Fruit fly (Drosophila melanogaster) whole organism, embryonic: ENCODE data around the gene CG42495.

Source experiments
- Aef1 ChIP-seq: fragments of 200-800 bp; sonication (Bioruptor generic); IDR thresholded peaks from 3 replicates; pipeline ENCODE4 v1.3.6; 2022; ENCODE audit warnings: missing biosample characterization, missing genetic modification characterization
- Antp ChIP-seq: fragments of 200-800 bp; sonication (Bioruptor generic); optimal IDR thresholded peaks from 3 replicates; lab custom pipeline; 2016; ENCODE audit warnings: missing biosample characterization, missing genetic modification characterization
- CG12104 ChIP-seq: fragments of 200-800 bp; sonication (Bioruptor generic); optimal IDR thresholded peaks from 3 replicates; lab custom pipeline; 2016; ENCODE audit warnings: missing biosample characterization, missing genetic modification characterization
- CG1233 ChIP-seq: fragments of 200-800 bp; sonication (Bioruptor generic); optimal IDR thresholded peaks from 4 replicates; lab custom pipeline; 2018; ENCODE audit warnings: missing biosample characterization, mild to moderate bottlenecking, missing genetic modification characterization
- CG15696 ChIP-seq: fragments of 200-800 bp; sonication (Bioruptor generic); optimal IDR thresholded peaks from 2 replicates; lab custom pipeline; 2019; ENCODE audit warnings: missing biosample characterization, mild to moderate bottlenecking, missing genetic modification characterization, moderate library complexity
- CG16813 ChIP-seq: fragments of 200-800 bp; sonication (Bioruptor generic); IDR thresholded peaks from 3 replicates; pipeline ENCODE4 v1.3.6; 2022; ENCODE audit warnings: missing biosample characterization, missing genetic modification characterization; ENCODE audit not compliant: partially characterized antibody
- CG17359 ChIP-seq: fragments of 200-800 bp; sonication (Bioruptor generic); optimal IDR thresholded peaks from 3 replicates; lab custom pipeline; 2018; ENCODE audit warnings: missing biosample characterization, mild to moderate bottlenecking, missing genetic modification characterization, moderate library complexity
- CG17912 ChIP-seq: fragments of 200-800 bp; sonication (Bioruptor generic); optimal IDR thresholded peaks from 2 replicates; lab custom pipeline; 2018; ENCODE audit warnings: missing biosample characterization, mild to moderate bottlenecking, missing genetic modification characterization
- CG3065 ChIP-seq: fragments of 200-800 bp; sonication (Bioruptor generic); optimal IDR thresholded peaks from 2 replicates; lab custom pipeline; 2016; ENCODE audit warnings: missing biosample characterization, missing genetic modification characterization
- CG31365 ChIP-seq: fragments of 200-800 bp; sonication (Bioruptor generic); optimal IDR thresholded peaks from 2 replicates; lab custom pipeline; 2018; ENCODE audit warnings: missing biosample characterization, mild to moderate bottlenecking, missing genetic modification characterization
- CG3407 ChIP-seq: fragments of 200-800 bp; sonication (Bioruptor generic); optimal IDR thresholded peaks from 2 replicates; lab custom pipeline; 2018; ENCODE audit warnings: missing biosample characterization, mild to moderate bottlenecking, missing genetic modification characterization
- CG3995 ChIP-seq: fragments of 200-800 bp; sonication (Bioruptor generic); optimal IDR thresholded peaks from 3 replicates; lab custom pipeline; 2016; ENCODE audit warnings: missing biosample characterization, missing genetic modification characterization
- CG4328 ChIP-seq: fragments of 200-800 bp; sonication (Bioruptor generic); optimal IDR thresholded peaks from 3 replicates; lab custom pipeline; 2017; ENCODE audit warnings: missing biosample characterization, missing genetic modification reagents, missing genetic modification characterization
- CG4707 ChIP-seq: fragments of 200-800 bp; sonication (Bioruptor generic); optimal IDR thresholded peaks from 2 replicates; lab custom pipeline; 2018; ENCODE audit warnings: missing biosample characterization, mild to moderate bottlenecking, missing genetic modification characterization, moderate library complexity
- CG5180 ChIP-seq: fragments of 200-800 bp; sonication (Bioruptor generic); optimal IDR thresholded peaks from 3 replicates; lab custom pipeline; 2017; ENCODE audit warnings: missing biosample characterization, missing genetic modification characterization, mild to moderate bottlenecking, moderate library complexity, missing genetic modification reagents
- CG8281 ChIP-seq: fragments of 200-800 bp; sonication (Bioruptor generic); optimal IDR thresholded peaks from 2 replicates; lab custom pipeline; 2018; ENCODE audit warnings: missing biosample characterization, mild to moderate bottlenecking, missing genetic modification characterization, moderate library complexity
- CG9215 ChIP-seq: fragments of 200-800 bp; sonication (Bioruptor generic); IDR thresholded peaks from 2 replicates; pipeline ENCODE4 v1.3.6; 2022; ENCODE audit warnings: missing biosample characterization, missing genetic modification characterization
- Dek ChIP-seq: fragments of 200-800 bp; sonication (Bioruptor generic); optimal IDR thresholded peaks from 3 replicates; lab custom pipeline; 2019; ENCODE audit warnings: missing biosample characterization, mild to moderate bottlenecking, missing genetic modification characterization, moderate library complexity
- Hmr ChIP-seq: fragments of 200-800 bp; sonication (Bioruptor generic); optimal IDR thresholded peaks from 3 replicates; lab custom pipeline; 2017; ENCODE audit warnings: mild to moderate bottlenecking, missing biosample characterization, missing genetic modification reagents, missing genetic modification characterization
- Kr ChIP-seq: fragments of 200-800 bp; sonication (Bioruptor generic); optimal IDR thresholded peaks from 2 replicates; lab custom pipeline; 2017; ENCODE audit warnings: missing biosample characterization, mild to moderate bottlenecking, missing genetic modification characterization
- Med ChIP-seq: fragments of 200-800 bp; sonication (Bioruptor generic); peaks from one replicate; lab custom pipeline; 2016; ENCODE audit warnings: missing biosample characterization, missing genetic modification characterization, mild to moderate bottlenecking, inconsistent platforms, moderate library complexity
- Mrtf ChIP-seq: fragments of 200-800 bp; sonication (Bioruptor generic); IDR thresholded peaks from 3 replicates; pipeline ENCODE4 v1.3.6; 2022; ENCODE audit warnings: missing biosample characterization, missing genetic modification characterization
- Nf-YB ChIP-seq: fragments of 200-800 bp; sonication (Bioruptor generic); optimal IDR thresholded peaks from 3 replicates; lab custom pipeline; 2019; ENCODE audit warnings: missing biosample characterization, mild to moderate bottlenecking, missing genetic modification characterization, moderate library complexity
- PHDP ChIP-seq: fragments of 200-800 bp; sonication (Bioruptor generic); optimal IDR thresholded peaks from 3 replicates; lab custom pipeline; 2018; ENCODE audit warnings: missing biosample characterization, mild to moderate bottlenecking, missing genetic modification characterization, moderate library complexity
- Six4 ChIP-seq: fragments of 200-800 bp; sonication (Bioruptor generic); optimal IDR thresholded peaks from 2 replicates; lab custom pipeline; 2016; ENCODE audit warnings: missing biosample characterization, missing genetic modification characterization
- Sox100B ChIP-seq: fragments of 200-800 bp; sonication (Bioruptor generic); optimal IDR thresholded peaks from 3 replicates; lab custom pipeline; 2018; ENCODE audit warnings: missing biosample characterization, mild to moderate bottlenecking, missing genetic modification characterization
- Usf ChIP-seq: fragments of 200-800 bp; sonication (Bioruptor generic); optimal IDR thresholded peaks from 2 replicates; lab custom pipeline; 2017; ENCODE audit warnings: missing genotype, missing biosample characterization, missing genetic modification characterization
- cad ChIP-seq: fragments of >200 bp; optimal IDR thresholded peaks from 2 replicates; lab custom pipeline; 2017; ENCODE audit warnings: missing biosample characterization, missing genetic modification characterization
- cato ChIP-seq: fragments of 200-800 bp; sonication (Bioruptor generic); optimal IDR thresholded peaks from 2 replicates; lab custom pipeline; 2016; ENCODE audit warnings: missing biosample characterization, missing genetic modification characterization, borderline replicate concordance
- ci ChIP-seq: fragments of 200-800 bp; sonication (Bioruptor generic); IDR thresholded peaks from 3 replicates; pipeline ENCODE4 v1.3.6; 2022; ENCODE audit warnings: missing biosample characterization, missing genetic modification characterization
- danr ChIP-seq: fragments of 200-800 bp; sonication (Bioruptor generic); IDR thresholded peaks from 2 replicates; pipeline ENCODE4 v1.3.6; 2022; ENCODE audit warnings: missing biosample characterization, missing genetic modification characterization
- hb ChIP-seq: fragments of 200-800 bp; sonication (Bioruptor generic); IDR thresholded peaks from 3 replicates; pipeline ENCODE4 v1.3.6; 2022; ENCODE audit warnings: missing biosample characterization, missing genetic modification characterization; ENCODE audit not compliant: partially characterized antibody
- hbn ChIP-seq: fragments of 200-800 bp; sonication (Bioruptor generic); IDR thresholded peaks from 2 replicates; pipeline ENCODE4 v1.3.6; 2022; ENCODE audit warnings: missing biosample characterization, missing genetic modification characterization; ENCODE audit not compliant: partially characterized antibody
- knrl ChIP-seq: fragments of 200-800 bp; sonication (Bioruptor generic); IDR thresholded peaks from 3 replicates; pipeline ENCODE4 v1.3.6; 2022; ENCODE audit warnings: missing biosample characterization, missing genetic modification characterization; ENCODE audit not compliant: partially characterized antibody
- lmd ChIP-seq: fragments of 200-800 bp; sonication (Bioruptor generic); IDR thresholded peaks from 2 replicates; pipeline ENCODE4 v1.3.6; 2022; ENCODE audit warnings: missing biosample characterization, missing genetic modification characterization
- nerfin-2 ChIP-seq: fragments of 200-800 bp; sonication (Bioruptor generic); IDR thresholded peaks from 2 replicates; pipeline ENCODE4 v1.3.6; 2022; ENCODE audit warnings: missing biosample characterization, missing genetic modification characterization; ENCODE audit not compliant: partially characterized antibody
- oc ChIP-seq: fragments of 200-800 bp; sonication (Bioruptor generic); optimal IDR thresholded peaks from 2 replicates; lab custom pipeline; 2018; ENCODE audit warnings: missing biosample characterization, mild to moderate bottlenecking, missing genetic modification characterization, moderate library complexity
- pnt ChIP-seq: fragments of 200-800 bp; sonication (Bioruptor generic); optimal IDR thresholded peaks from 3 replicates; lab custom pipeline; 2016; ENCODE audit warnings: missing biosample characterization, missing genetic modification characterization
- rib ChIP-seq: fragments of 200-800 bp; sonication (Bioruptor generic); IDR thresholded peaks from 2 replicates; pipeline ENCODE4 v1.3.6; 2022; ENCODE audit warnings: missing biosample characterization, missing genetic modification characterization
- sens ChIP-seq: fragments of 200-800 bp; sonication (Bioruptor generic); peaks from one replicate; lab custom pipeline; 2016; ENCODE audit warnings: missing biosample characterization, missing genetic modification characterization
- sima ChIP-seq: fragments of 200-800 bp; sonication (Bioruptor generic); optimal IDR thresholded peaks from 2 replicates; lab custom pipeline; 2016; ENCODE audit warnings: missing biosample characterization, missing genetic modification characterization
- sna ChIP-seq: fragments of 200-800 bp; sonication (Bioruptor generic); IDR thresholded peaks from 2 replicates; pipeline ENCODE4 v1.3.6; 2022; ENCODE audit warnings: missing biosample characterization, missing genetic modification characterization; ENCODE audit not compliant: partially characterized antibody
- stwl ChIP-seq: fragments of 200-800 bp; sonication (Bioruptor generic); optimal IDR thresholded peaks from 3 replicates; lab custom pipeline; 2018; ENCODE audit warnings: missing biosample characterization, mild to moderate bottlenecking, missing genetic modification characterization, moderate library complexity
- toy ChIP-seq: fragments of 200-800 bp; sonication (Bioruptor generic); IDR thresholded peaks from 2 replicates; pipeline ENCODE4 v1.3.6; 2022; ENCODE audit warnings: missing biosample characterization, missing genetic modification characterization
- wor ChIP-seq: fragments of 200-800 bp; sonication (Bioruptor generic); IDR thresholded peaks from 2 replicates; pipeline ENCODE4 v1.3.6; 2022; ENCODE audit warnings: missing biosample characterization, missing genetic modification characterization
- z ChIP-seq: fragments of 200-800 bp; sonication (Bioruptor generic); IDR thresholded peaks from 3 replicates; pipeline ENCODE4 v1.3.6; 2022; ENCODE audit warnings: missing biosample characterization, missing genetic modification characterization
- zf30C ChIP-seq: fragments of 200-800 bp; sonication (Bioruptor generic); optimal IDR thresholded peaks from 3 replicates; lab custom pipeline; 2018; ENCODE audit warnings: missing biosample characterization, mild to moderate bottlenecking, missing genetic modification characterization
- zfh2 ChIP-seq: fragments of 200-800 bp; sonication (Bioruptor generic); optimal IDR thresholded peaks from 2 replicates; lab custom pipeline; 2016; ENCODE audit warnings: missing biosample characterization, missing genetic modification characterization

Gene CG42495

DNA sequence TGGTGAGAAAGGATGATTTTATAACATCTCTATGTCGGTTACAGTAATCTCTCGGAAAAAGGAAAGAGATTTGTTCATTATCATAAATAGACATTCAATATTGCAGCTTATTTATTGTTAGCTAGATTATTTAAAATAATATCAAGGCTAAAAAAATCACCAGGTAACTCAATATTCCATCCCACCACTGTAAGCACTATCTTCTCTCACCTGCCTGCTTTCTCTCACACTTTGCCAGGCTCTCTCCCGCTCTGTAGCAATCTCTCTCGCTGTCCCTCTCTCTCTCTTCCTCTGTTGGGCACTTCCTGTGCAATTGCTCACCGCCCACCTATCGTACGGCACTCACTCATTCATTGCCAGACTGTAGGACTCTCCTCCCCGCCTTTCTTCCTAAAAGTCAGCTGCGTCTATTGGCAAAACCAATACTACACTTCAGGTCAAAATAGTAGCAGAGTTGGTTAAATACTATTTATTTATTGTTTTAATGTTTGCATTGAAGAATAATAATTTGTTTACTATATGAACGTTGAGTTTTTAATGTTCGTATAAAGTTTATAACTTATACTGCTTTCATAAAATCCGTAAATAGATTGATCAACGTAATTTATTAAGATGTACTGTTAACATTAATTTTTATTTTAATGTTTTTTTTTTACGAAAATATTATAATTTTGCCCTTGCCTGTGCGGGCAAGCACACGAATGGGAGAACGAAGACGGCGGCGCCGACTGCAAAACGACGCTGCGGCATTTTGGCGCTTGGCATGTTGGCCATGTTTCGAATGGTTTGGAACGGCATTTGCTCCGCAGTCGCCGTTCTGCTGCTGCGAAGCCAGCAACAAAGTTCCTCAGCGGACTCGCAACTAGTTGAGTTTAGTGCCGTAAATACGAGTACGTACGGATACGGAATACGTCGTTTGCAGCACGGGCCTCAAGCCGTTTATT is 26.3 kb upstream of the CG42495 start (continued):
- TF ChIP-seq CG16813 (GFP tag; lab: Robert Waterston, UW) (no peak), Sox100B (peak; percentile 94), danr (GFP tag; lab: Robert Waterston, UW) (peak; percentile 92), Mrtf (GFP tag; lab: Robert Waterston, UW) (peak; percentile 98), sens (peak; percentile 98), PHDP (tag; lab: Kevin White, UChicago) (peak; percentile 94), Antp (peak; percentile 72), CG15696 (peak; percentile 83), Med (peak; percentile 99), CG17912 (GFP tag; lab: Kevin White, UChicago) (peak; percentile 67), CG3065 (GFP tag; lab: Kevin White, UChicago) (peak; percentile 47), CG5180 (GFP tag; lab: Kevin White, UChicago) (peak; percentile 71), Aef1 (GFP tag; lab: Robert Waterston, UW) (peak; percentile 98), oc (tag; lab: Kevin White, UChicago) (peak; percentile 88), CG8281 (tag; lab: Kevin White, UChicago) (peak; percentile 69), knrl (GFP tag; lab: Robert Waterston, UW) (no peak), CG17359 (tag; lab: Kevin White, UChicago) (peak; percentile 93), cato (peak; percentile 74), pnt (GFP tag; lab: Kevin White, UChicago) (peak; percentile 75), z (GFP tag; lab: Robert Waterston, UW) (peak; percentile 75), CG31365 (peak; percentile 80), CG3995 (GFP tag; lab: Kevin White, UChicago) (peak; percentile 57), CG1233 (peak; percentile 77), zfh2 (GFP tag; lab: Kevin White, UChicago) (peak; percentile 87), stwl (no peak), CG12104 (peak; percentile 83), zf30C (GFP tag; lab: Kevin White, UChicago) (peak; percentile 71), Dek (tag; lab: Kevin White, UChicago) (peak; percentile 90), nerfin-2 (GFP tag; lab: Robert Waterston, UW) (no peak), toy (GFP tag; lab: Robert Waterston, UW) (peak; percentile 97), hbn (GFP tag; lab: Robert Waterston, UW) (no peak), Nf-YB (GFP tag; lab: Kevin White, UChicago) (peak; percentile 75), CG4328 (peak; percentile 88), Six4 (GFP tag; lab: Kevin White, UChicago) (peak; percentile 84), sna (GFP tag; lab: Robert Waterston, UW) (no peak), Kr (GFP tag; lab: Kevin White, UChicago) (no peak), rib (GFP tag; lab: Robert Waterston, UW) (peak; percentile 98), cad (no peak), hb (GFP tag; lab: Robert Waterston, UW) (no peak), CG4707 (peak; percentile 31), CG9215 (GFP tag; lab: Robert Waterston, UW) (peak; percentile 96), ci (peak; percentile 98), CG3407 (GFP tag; lab: Kevin White, UChicago) (peak; percentile 66), wor (GFP tag; lab: Robert Waterston, UW) (peak; percentile 91), lmd (GFP tag; lab: Robert Waterston, UW) (peak; percentile 97), Hmr (GFP tag; lab: Kevin White, UChicago) (peak; percentile 94), Usf (GFP tag; lab: Kevin White, UChicago) (peak; percentile 67), sima (GFP tag; lab: Kevin White, UChicago) (peak; percentile 88)
